Worm (Caenorhabditis elegans) whole organism, L1 larva: ENCODE data around the gene inos-1.

ENCODE experiments used
- ces-1 ChIP-seq: fragments of 150-350 bp; optimal IDR thresholded peaks from 2 replicates; lab custom pipeline; 2014; ENCODE audit warnings: missing biosample characterization, missing genetic modification reagents, missing genetic modification characterization
- egl-27 ChIP-seq, 2 experiments: fragments of 150-350 bp in 1 of 2; sonication (generic microtip); optimal IDR thresholded peaks; 3 replicates each; lab custom pipeline; 2017 to 2018; ENCODE audit warnings: missing biosample characterization in 2 of 2, missing genetic modification characterization in 2 of 2, missing genetic modification reagents in 2 of 2
- elt-3 ChIP-seq, 6 experiments: fragments of 150-350 bp in 1 of 6; sonication (generic microtip); optimal IDR thresholded peaks; 2 replicates each; lab custom pipeline; 2017 to 2018; ENCODE audit warnings: missing biosample characterization in 6 of 6, missing genetic modification characterization in 6 of 6, inconsistent platforms in 1 of 6
- lin-15B ChIP-seq: fragments of 150-350 bp; sonication (generic microtip); optimal IDR thresholded peaks from 3 replicates; lab custom pipeline; 2014; ENCODE audit warnings: missing biosample characterization, missing genetic modification characterization
- lin-39 ChIP-seq: fragments of 150-350 bp; optimal IDR thresholded peaks from 2 replicates; lab custom pipeline; 2014; ENCODE audit warnings: missing biosample characterization, missing genetic modification reagents, missing genetic modification characterization
- nhr-11 ChIP-seq: fragments of 150-350 bp; optimal IDR thresholded peaks from 2 replicates; lab custom pipeline; 2014; ENCODE audit warnings: missing biosample characterization, missing genetic modification characterization
- nhr-90 ChIP-seq: sonication (generic microtip); optimal IDR thresholded peaks from 2 replicates; lab custom pipeline; 2016; ENCODE audit warnings: mild to moderate bottlenecking, missing genetic modification characterization, missing compliant biosample characterization; ENCODE audit not compliant: poor library complexity
- pag-3 ChIP-seq: sonication (generic microtip); optimal IDR thresholded peaks from 2 replicates; lab custom pipeline; 2017; ENCODE audit warnings: missing genetic modification characterization, mild to moderate bottlenecking, missing compliant biosample characterization, antibody characterized with exemption, borderline replicate concordance; ENCODE audit not compliant: insufficient read depth
- rnt-1 ChIP-seq: sonication (generic microtip); optimal IDR thresholded peaks from 2 replicates; lab custom pipeline; 2016; ENCODE audit warnings: mild to moderate bottlenecking, missing genetic modification characterization, moderate library complexity, missing compliant biosample characterization
- snpc-4 ChIP-seq: fragments of 150-350 bp; optimal IDR thresholded peaks from 2 replicates; lab custom pipeline; 2014; ENCODE audit warnings: missing biosample characterization, missing genetic modification characterization

- TF ChIP-seq egl-27 (tag; optimal IDR thresholded peaks at IDR 0.05; lab: Kevin White, UChicago) (no peak), nhr-90 (tag; lab: Kevin White, UChicago) (no peak), lin-39 (tag; lab: Kevin White, UChicago) (no peak), rnt-1 (tag; lab: Kevin White, UChicago) (no peak), snpc-4 (tag; lab: Kevin White, UChicago) (no peak), elt-3 (tag; optimal IDR thresholded peaks at IDR 0.05; lab: Kevin White, UChicago) (no peak), nhr-11 (tag; lab: Kevin White, UChicago) (no peak), lin-15B (tag; lab: Kevin White, UChicago) (no peak), pag-3 (tag; lab: Kevin White, UChicago) (no peak), ces-1 (GFP tag; lab: Kevin White, UChicago) (no peak)
These were observed 50.9 kb downstream of the inos-1 start for ce11 chrII:11649239-11649638.
